Fruit fly (Drosophila melanogaster): ENCODE measurements around the gene r-cup.
A peak's percentile ranks its signal among the peaks of the same experiment; 100 is the strongest.

Gene r-cup

DNA sequence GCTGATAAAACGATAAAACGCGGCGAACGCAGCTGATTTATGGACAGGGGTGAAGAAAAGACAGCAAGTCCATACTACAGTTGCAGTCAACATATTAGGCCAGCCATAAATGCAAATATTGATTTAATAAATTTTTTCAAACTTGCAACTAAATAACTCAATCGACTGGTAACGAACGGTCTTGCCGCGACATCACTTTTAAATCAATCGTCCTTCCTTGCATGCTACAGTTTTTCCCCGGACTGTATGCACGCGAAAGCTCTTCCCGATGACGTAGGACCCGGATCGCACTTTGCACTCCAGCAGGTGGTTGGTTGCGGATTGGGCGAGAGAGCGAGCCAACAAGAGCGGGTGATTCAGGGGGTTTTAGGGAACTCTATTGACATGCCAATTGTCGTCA, 39.2 kb upstream of the r-cup start (continued):
- peak; percentile 98 for TF ChIP-seq svp (GFP tag)
- peak; percentile 93 for TF ChIP-seq OdsH (GFP tag; optimal IDR thresholded peaks at IDR 0.05)
- TF ChIP-seq Met (GFP tag; optimal IDR thresholded peaks at IDR 0.05) = peak; percentile 96
- TF ChIP-seq ss (GFP tag; optimal IDR thresholded peaks at IDR 0.05) = peak; percentile 72 to 79
- peak; percentile 97 for TF ChIP-seq esn (GFP tag; optimal IDR thresholded peaks at IDR 0.05)
- TF ChIP-seq CG1621 (tag; optimal IDR thresholded peaks at IDR 0.05) = peak; percentile 84
- TF ChIP-seq Blimp-1 (GFP tag; optimal IDR thresholded peaks at IDR 0.05) = peak; percentile 82
- TF ChIP-seq CG3919 (GFP tag; optimal IDR thresholded peaks at IDR 0.05) = peak; percentile 92
- TF ChIP-seq CG4318 (GFP tag; optimal IDR thresholded peaks at IDR 0.05) = peak; percentile 65
- peak; percentile 78 for TF ChIP-seq Gug (GFP tag; IDR thresholded peaks at IDR 0.05)
- peak; percentile 70 for TF ChIP-seq fd59A (GFP tag; optimal IDR thresholded peaks at IDR 0.05)
- peak; percentile 95 for TF ChIP-seq vri (GFP tag; optimal IDR thresholded peaks at IDR 0.05)
- TF ChIP-seq lz (GFP tag; optimal IDR thresholded peaks at IDR 0.05) = peak; percentile 96
- peak; percentile 86 for TF ChIP-seq Eip93F (GFP tag; optimal IDR thresholded peaks at IDR 0.05)
- peak; percentile 80 for TF ChIP-seq CG6808 (GFP tag; optimal IDR thresholded peaks at IDR 0.05)
- peak; percentile 90 for TF ChIP-seq CG8632 (GFP tag; optimal IDR thresholded peaks at IDR 0.05)
- TF ChIP-seq CG11762 (GFP tag; optimal IDR thresholded peaks at IDR 0.05; ENCODE audit: insufficient read depth) = peak; percentile 86
- TF ChIP-seq topi (GFP tag; optimal IDR thresholded peaks at IDR 0.05) = peak; percentile 97
- TF ChIP-seq salr (GFP tag; optimal IDR thresholded peaks at IDR 0.05) = peak; percentile 71 to 78
- TF ChIP-seq CG9139 (GFP tag; optimal IDR thresholded peaks at IDR 0.05) = peak; percentile 81
- peak; percentile 92 for TF ChIP-seq Eip75B (GFP tag; optimal IDR thresholded peaks at IDR 0.05)
- peak; percentile 95 for TF ChIP-seq CG6854 (GFP tag; optimal IDR thresholded peaks at IDR 0.05)
- peak; percentile 94 for TF ChIP-seq CG6792 (GFP tag; optimal IDR thresholded peaks at IDR 0.05)
- peak; percentile 83 for TF ChIP-seq CG11294 (GFP tag; IDR thresholded peaks at IDR 0.05)
- TF ChIP-seq CG16779 (tag; optimal IDR thresholded peaks at IDR 0.05) = peak; percentile 85
- peak; percentile 67 for TF ChIP-seq dsx (GFP tag; optimal IDR thresholded peaks at IDR 0.05; ENCODE audit: poor library complexity, severe bottlenecking)
- peak; percentile 96 for TF ChIP-seq Smox (GFP tag; optimal IDR thresholded peaks at IDR 0.05)
- TF ChIP-seq Eip78C (GFP tag) = peak; percentile 96
- peak; percentile 88 for TF ChIP-seq CG8319 (GFP tag; optimal IDR thresholded peaks at IDR 0.05)
- TF ChIP-seq Sox15 (GFP tag; optimal IDR thresholded peaks at IDR 0.05) = peak; percentile 92
- TF ChIP-seq spab (GFP tag; optimal IDR thresholded peaks at IDR 0.05) = peak; percentile 78
- TF ChIP-seq fd85E (GFP tag; optimal IDR thresholded peaks at IDR 0.05) = peak; percentile 80
- TF ChIP-seq pdm3 (GFP tag; optimal IDR thresholded peaks at IDR 0.05) = peak; percentile 93

DNA sequence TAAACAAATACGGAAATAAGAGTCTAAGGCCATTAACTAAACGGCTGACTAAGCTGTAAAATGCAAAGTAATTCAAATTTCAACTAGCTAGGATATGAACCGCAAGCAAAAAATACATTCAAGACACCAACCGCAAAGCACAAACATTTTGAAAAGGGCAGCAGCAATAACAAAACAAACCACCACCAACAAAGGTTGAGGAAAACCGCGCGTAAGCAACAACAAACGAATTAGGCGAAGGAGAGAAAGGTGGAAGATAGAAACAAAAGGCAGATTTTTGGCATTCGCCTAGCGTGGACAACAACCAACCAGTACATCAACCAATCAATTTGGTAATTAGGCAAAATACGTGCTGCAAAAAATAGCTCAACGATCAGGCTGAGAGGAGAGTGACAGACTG, 34.9 kb upstream of the r-cup start:
- TF ChIP-seq cyc (GFP tag; optimal IDR thresholded peaks at IDR 0.05) (no peak), svp (GFP tag) (peak; percentile 23)

DNA sequence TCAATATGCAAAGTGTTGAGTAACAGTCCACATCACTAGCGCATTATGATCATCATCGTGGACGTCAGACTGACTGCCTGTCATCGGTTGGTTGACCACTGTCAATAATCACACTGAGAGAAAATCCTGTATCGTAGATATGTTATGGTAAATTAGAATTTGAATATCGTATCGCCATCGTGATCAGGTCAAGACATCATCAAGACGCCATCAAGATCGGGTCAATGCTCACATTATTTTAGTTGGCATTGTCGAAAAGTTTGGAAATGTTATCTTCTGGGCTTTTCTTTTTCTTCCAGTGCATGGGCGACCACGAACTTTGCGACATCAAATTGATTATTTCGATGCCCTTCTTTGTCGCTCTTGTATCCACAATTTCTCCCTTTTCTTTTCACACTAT, 33.3 kb upstream of the r-cup start:
- TF ChIP-seq Ets21C (GFP tag; optimal IDR thresholded peaks at IDR 0.05) = peak; percentile 75
- peak; percentile 73 for TF ChIP-seq CG10669 (GFP tag; optimal IDR thresholded peaks at IDR 0.05)
- peak; percentile 40; the same call in 1 of the 2 replicates for TF ChIP-seq CG11294 (GFP tag; IDR thresholded peaks at IDR 0.05)
- peak; percentile 91 for TF ChIP-seq topi (GFP tag; optimal IDR thresholded peaks at IDR 0.05)
- TF ChIP-seq pdm3 (GFP tag; optimal IDR thresholded peaks at IDR 0.05) = peak; percentile 88
- peak; percentile 65 for TF ChIP-seq Ets96B (tag; optimal IDR thresholded peaks at IDR 0.05)
- peak; percentile 71 for TF ChIP-seq CG1621 (tag; optimal IDR thresholded peaks at IDR 0.05)
- TF ChIP-seq CG10631 (GFP tag; optimal IDR thresholded peaks at IDR 0.05) = peak; percentile 80
- peak; percentile 66 for TF ChIP-seq fd85E (GFP tag; optimal IDR thresholded peaks at IDR 0.05)
- peak; percentile 79 for TF ChIP-seq Sox15 (GFP tag; optimal IDR thresholded peaks at IDR 0.05)
- peak; percentile 87 for TF ChIP-seq achi (GFP tag; optimal IDR thresholded peaks at IDR 0.05)
- TF ChIP-seq CG3032 (tag; optimal IDR thresholded peaks at IDR 0.05) = peak; percentile 63
- TF ChIP-seq net (GFP tag; optimal IDR thresholded peaks at IDR 0.05) = peak; percentile 80
- TF ChIP-seq CG16779 (tag; optimal IDR thresholded peaks at IDR 0.05) = peak; percentile 65
- TF ChIP-seq CG31627 (GFP tag; optimal IDR thresholded peaks at IDR 0.05) = peak; percentile 89
- peak; percentile 93 for TF ChIP-seq esn (GFP tag; optimal IDR thresholded peaks at IDR 0.05)
- TF ChIP-seq fd59A (GFP tag; optimal IDR thresholded peaks at IDR 0.05) = peak; percentile 72
- peak; percentile 59 for TF ChIP-seq Blimp-1 (GFP tag; optimal IDR thresholded peaks at IDR 0.05)
- peak; percentile 14 for TF ChIP-seq CG9139 (GFP tag; optimal IDR thresholded peaks at IDR 0.05)
- TF ChIP-seq Gug (GFP tag; IDR thresholded peaks at IDR 0.05) = peak; percentile 48; the same call in 1 of the 2 replicates
- TF ChIP-seq Lpt (GFP tag; optimal IDR thresholded peaks at IDR 0.05) = peak; percentile 79
- TF ChIP-seq CG6854 (GFP tag; optimal IDR thresholded peaks at IDR 0.05) = peak; percentile 61
- TF ChIP-seq CG8119 (GFP tag; IDR thresholded peaks at IDR 0.05) = peak; percentile 81
- TF ChIP-seq Eip78C (GFP tag) = peak; percentile 97
- peak; percentile 69 for TF ChIP-seq vri (GFP tag; optimal IDR thresholded peaks at IDR 0.05)
- peak; percentile 66 for TF ChIP-seq dsx (GFP tag; optimal IDR thresholded peaks at IDR 0.05; ENCODE audit: poor library complexity, severe bottlenecking)
- TF ChIP-seq CG15336 (GFP tag; IDR thresholded peaks at IDR 0.05) = peak; percentile 81
- peak; percentile 96 for TF ChIP-seq svp (GFP tag)
- TF ChIP-seq CG6276 (GFP tag; optimal IDR thresholded peaks at IDR 0.05) = peak; percentile 77

All from whole organism, prepupa.